Fruit fly (Drosophila melanogaster): Measurements from ENCODE around the gene CG13083.

- TF ChIP-seq CG9705 (GFP tag; optimal IDR thresholded peaks at IDR 0.05), result no peak
- TF ChIP-seq dsf (GFP tag; optimal IDR thresholded peaks at IDR 0.05; ENCODE audit: borderline replicate concordance), result no peak
- TF ChIP-seq CrebA (GFP tag; optimal IDR thresholded peaks at IDR 0.05; ENCODE audit: borderline replicate concordance), result no peak
- no peak for TF ChIP-seq Rel (GFP tag; optimal IDR thresholded peaks at IDR 0.05)
- no peak for TF ChIP-seq Rel (tag; optimal IDR thresholded peaks at IDR 0.05)
- TF ChIP-seq dmrt93B (GFP tag; optimal IDR thresholded peaks at IDR 0.05), result no peak
- TF ChIP-seq pan (optimal IDR thresholded peaks at IDR 0.05), result no peak
- no peak for TF ChIP-seq br (GFP tag; optimal IDR thresholded peaks at IDR 0.05)
- no peak for TF ChIP-seq jim (GFP tag; optimal IDR thresholded peaks at IDR 0.05)
- TF ChIP-seq rgr (GFP tag; optimal IDR thresholded peaks at IDR 0.05), result no peak
- no peak for TF ChIP-seq usp (GFP tag; optimal IDR thresholded peaks at IDR 0.05)
Observed at dm6 chr2L:19463824-19464317, 23.4 kb upstream of the CG13083 start, which contains the start of gene tj.

All from whole organism, wandering third instar larva.